Fruit fly (Drosophila melanogaster): ENCODE measurements around the gene how.

- TF ChIP-seq CTCF (optimal IDR thresholded peaks at IDR 0.05): no peak
- no peak for TF ChIP-seq CG8478 (optimal IDR thresholded peaks at IDR 0.05)
Measured at dm6 chr3R:21992909-21993308, 49.1 kb upstream of the how start.

Data from S2 (cell line).